Worm (Caenorhabditis elegans) whole organism, L4 larva: Measurements from ENCODE around the gene pqn-96.
A peak's percentile ranks its signal among the peaks of the same experiment; 100 is the strongest.

Experiments used
- F37D6.2 ChIP-seq: sonication (generic microtip); optimal IDR thresholded peaks from 2 replicates; lab custom pipeline; 2016; ENCODE audit warnings: mild to moderate bottlenecking, missing genetic modification characterization, missing compliant biosample characterization
- F49E8.2 ChIP-seq: sonication (generic microtip); optimal IDR thresholded peaks from 2 replicates; lab custom pipeline; 2016; ENCODE audit warnings: missing compliant biosample characterization, mild to moderate bottlenecking, missing genetic modification characterization, borderline replicate concordance
- T20F7.1 ChIP-seq: fragments of 200-800 bp; sonication (Bioruptor generic); optimal IDR thresholded peaks from 2 replicates; lab custom pipeline; 2018; ENCODE audit warnings: mild to moderate bottlenecking, missing genetic modification characterization, missing compliant biosample characterization
- Y105C5A.15 ChIP-seq: fragments of 200-800 bp; sonication (Bioruptor generic); IDR thresholded peaks from 2 replicates; pipeline ENCODE4 v1.3.6; 2022; ENCODE audit warnings: missing genetic modification characterization, missing compliant biosample characterization
- Y48G9A.11 ChIP-seq: fragments of 200-800 bp; sonication (Bioruptor generic); IDR thresholded peaks from 2 replicates; pipeline ENCODE4 v1.3.6; 2022; ENCODE audit warnings: missing genetic modification reagents, missing genetic modification characterization, missing compliant biosample characterization
- ZK546.5 ChIP-seq, 2 experiments: sonication (generic microtip); optimal IDR thresholded peaks; 2 replicates each; lab custom pipeline; 2017; ENCODE audit warnings: missing biosample characterization in 2 of 2, missing genetic modification characterization in 2 of 2
- aha-1 ChIP-seq: fragments of 150-350 bp; peaks from one replicate; lab custom pipeline; 2014; ENCODE audit warnings: missing biosample characterization, missing genetic modification characterization
- ama-1 ChIP-seq: fragments of 150-350 bp; optimal IDR thresholded peaks from 2 replicates; lab custom pipeline; 2014; ENCODE audit warnings: inconsistent platforms, mixed read lengths
- arid-1 ChIP-seq: fragments of 200-800 bp; sonication (Bioruptor generic); conservative IDR thresholded peaks from 2 replicates; pipeline ENCODE4 v1.3.6; 2022; ENCODE audit warnings: missing genetic modification reagents, missing genetic modification characterization, missing compliant biosample characterization
- attf-4 ChIP-seq: sonication (generic microtip); optimal IDR thresholded peaks from 3 replicates; lab custom pipeline; 2017; ENCODE audit warnings: missing biosample characterization, missing genetic modification characterization
- ceh-28 ChIP-seq: fragments of 150-350 bp; optimal IDR thresholded peaks from 2 replicates; lab custom pipeline; 2014; ENCODE audit warnings: missing biosample characterization, missing genetic modification reagents, missing genetic modification characterization
- cey-2 ChIP-seq: sonication (generic microtip); optimal IDR thresholded peaks from 3 replicates; lab custom pipeline; 2017; ENCODE audit warnings: missing genetic modification characterization, mild to moderate bottlenecking, missing compliant biosample characterization, antibody characterized with exemption, borderline replicate concordance; ENCODE audit not compliant: insufficient read depth
- daf-16 ChIP-seq, 3 experiments: sonication (generic microtip); optimal IDR thresholded peaks; 2 replicates each; lab custom pipeline; 2016 to 2017; ENCODE audit warnings: missing genetic modification characterization in 3 of 3, missing genetic modification reagents in 3 of 3, mild to moderate bottlenecking in 2 of 3, missing compliant biosample characterization in 2 of 3, missing biosample characterization in 1 of 3, moderate library complexity in 1 of 3
- daf-19 ChIP-seq: fragments of 200-800 bp; sonication (Bioruptor generic); conservative IDR thresholded peaks from 2 replicates; pipeline ENCODE4 v1.3.6; 2022; ENCODE audit warnings: missing genetic modification characterization, missing compliant biosample characterization
- dmd-6 ChIP-seq: fragments of 200-800 bp; sonication (Bioruptor generic); IDR thresholded peaks from 2 replicates; pipeline ENCODE4 v1.3.6; 2022; ENCODE audit warnings: missing genetic modification reagents, missing genetic modification characterization, missing compliant biosample characterization
- dmd-9 ChIP-seq: fragments of 200-800 bp; sonication (Bioruptor generic); IDR thresholded peaks from 2 replicates; pipeline ENCODE4 v1.3.6; 2022; ENCODE audit warnings: missing genetic modification reagents, missing genetic modification characterization, missing compliant biosample characterization
- dpl-1 ChIP-seq: fragments of 150-350 bp; optimal IDR thresholded peaks from 2 replicates; lab custom pipeline; 2014; ENCODE audit warnings: missing biosample characterization, missing genetic modification reagents, missing genetic modification characterization
- duxl-1 ChIP-seq: sonication (generic microtip); optimal IDR thresholded peaks from 2 replicates; lab custom pipeline; 2016; ENCODE audit warnings: mild to moderate bottlenecking, missing genetic modification characterization, moderate library complexity, missing compliant biosample characterization; ENCODE audit not compliant: poor library complexity
- dve-1 ChIP-seq: sonication (generic microtip); optimal IDR thresholded peaks from 2 replicates; lab custom pipeline; 2017; ENCODE audit warnings: antibody characterized with exemption, mild to moderate bottlenecking, missing genetic modification characterization, missing compliant biosample characterization; ENCODE audit not compliant: insufficient read depth
- hlh-11 ChIP-seq: fragments of 200-800 bp; sonication (Bioruptor generic); optimal IDR thresholded peaks from 2 replicates; lab custom pipeline; 2018; ENCODE audit warnings: mild to moderate bottlenecking, missing genetic modification characterization, missing compliant biosample characterization
- hlh-30 ChIP-seq: sonication (generic microtip); optimal IDR thresholded peaks from 2 replicates; lab custom pipeline; 2017; ENCODE audit warnings: antibody characterized with exemption, mild to moderate bottlenecking, missing genetic modification characterization, missing compliant biosample characterization; ENCODE audit not compliant: insufficient read depth
- lim-7 ChIP-seq: fragments of 200-800 bp; sonication (Bioruptor generic); IDR thresholded peaks from 2 replicates; pipeline ENCODE4 v1.3.6; 2022; ENCODE audit warnings: missing genetic modification characterization, missing compliant biosample characterization
- lin-1 ChIP-seq: fragments of 200-800 bp; sonication (Bioruptor generic); IDR thresholded peaks from 2 replicates; pipeline ENCODE4 v1.3.6; 2022; ENCODE audit warnings: missing genetic modification reagents, missing genetic modification characterization, missing compliant biosample characterization
- lin-38 ChIP-seq: fragments of 200-800 bp; sonication (Bioruptor generic); IDR thresholded peaks from 2 replicates; pipeline ENCODE4 v1.3.6; 2022; ENCODE audit warnings: missing genetic modification reagents, missing genetic modification characterization, missing compliant biosample characterization
- lir-3 ChIP-seq: sonication (generic microtip); optimal IDR thresholded peaks from 2 replicates; lab custom pipeline; 2016; ENCODE audit warnings: mild to moderate bottlenecking, missing genetic modification characterization, missing compliant biosample characterization
- lsy-2 ChIP-seq, 2 experiments: fragments of 150-350 bp in 1 of 2; sonication (generic microtip) in 1 of 2; optimal IDR thresholded peaks; 2 replicates each; lab custom pipeline; 2014 to 2017; ENCODE audit warnings: missing biosample characterization in 2 of 2, missing genetic modification characterization in 2 of 2
- madf-5 ChIP-seq, 2 experiments: fragments of 200-800 bp; sonication (Bioruptor generic); IDR thresholded peaks; 2 replicates each; pipeline ENCODE4 v1.3.6; 2022; ENCODE audit warnings: missing compliant biosample characterization in 2 of 2, missing genetic modification characterization in 2 of 2
- madf-9 ChIP-seq: fragments of 200-800 bp; sonication (Bioruptor generic); conservative IDR thresholded peaks from 2 replicates; pipeline ENCODE4 v1.3.6; 2022; ENCODE audit warnings: missing genetic modification reagents, missing genetic modification characterization, missing compliant biosample characterization
- mdl-1 ChIP-seq, 2 experiments: fragments of 150-350 bp in 1 of 2; sonication (generic microtip) in 1 of 2; optimal IDR thresholded peaks; 2 replicates each; lab custom pipeline; 2014 to 2017; ENCODE audit warnings: missing biosample characterization in 2 of 2, missing genetic modification characterization in 2 of 2
- mep-1 ChIP-seq: fragments of 150-350 bp; sonication (generic microtip); optimal IDR thresholded peaks from 3 replicates; lab custom pipeline; 2014; ENCODE audit warnings: missing biosample characterization, missing genetic modification characterization
- nhr-10 ChIP-seq: fragments of 150-350 bp; optimal IDR thresholded peaks from 2 replicates; lab custom pipeline; 2014; ENCODE audit warnings: missing biosample characterization, missing genetic modification characterization
- nhr-102 ChIP-seq: sonication (generic microtip); optimal IDR thresholded peaks from 2 replicates; lab custom pipeline; 2016; ENCODE audit warnings: mild to moderate bottlenecking, missing genetic modification characterization, moderate library complexity, missing compliant biosample characterization
- nhr-237 ChIP-seq: sonication (generic microtip); optimal IDR thresholded peaks from 2 replicates; lab custom pipeline; 2017; ENCODE audit warnings: missing biosample characterization, missing genetic modification characterization
- nhr-28 ChIP-seq: fragments of 150-350 bp; optimal IDR thresholded peaks from 2 replicates; lab custom pipeline; 2014; ENCODE audit warnings: missing biosample characterization, missing genetic modification characterization
- pha-4 ChIP-seq, 2 experiments: fragments of 150-350 bp in 1 of 2; fragments of 200-800 bp in 1 of 2; sonication (Bioruptor generic) in 1 of 2; IDR thresholded peaks in 1 of 2; optimal IDR thresholded peaks in 1 of 2; 2 replicates each; pipeline versions ENCODE4 v1.3.6 to Lab custom; 2014 to 2022; ENCODE audit warnings: missing genetic modification characterization in 2 of 2, missing genetic modification reagents in 2 of 2, missing biosample characterization in 1 of 2, missing compliant biosample characterization in 1 of 2
- php-3 ChIP-seq: fragments of 200-800 bp; sonication (Bioruptor generic); IDR thresholded peaks from 2 replicates; pipeline ENCODE4 v1.3.6; 2022; ENCODE audit warnings: missing genetic modification reagents, missing genetic modification characterization, missing compliant biosample characterization
- rbr-2 ChIP-seq: sonication (generic microtip); optimal IDR thresholded peaks from 2 replicates; lab custom pipeline; 2016; ENCODE audit warnings: missing genotype, missing genetic modification characterization, missing compliant biosample characterization
- saeg-2 ChIP-seq: fragments of 200-800 bp; sonication (Bioruptor generic); IDR thresholded peaks from 2 replicates; pipeline ENCODE4 v1.3.6; 2022; ENCODE audit warnings: missing genetic modification reagents, missing genetic modification characterization, missing compliant biosample characterization
- sdz-12 ChIP-seq: fragments of 200-800 bp; sonication (Bioruptor generic); optimal IDR thresholded peaks from 2 replicates; lab custom pipeline; 2018; ENCODE audit warnings: mild to moderate bottlenecking, missing genetic modification characterization, missing compliant biosample characterization
- set-16 ChIP-seq: fragments of 200-800 bp; sonication (Bioruptor generic); IDR thresholded peaks from 2 replicates; pipeline ENCODE4 v1.3.6; 2022; ENCODE audit warnings: missing genetic modification reagents, missing genetic modification characterization, missing compliant biosample characterization
- snpc-4 ChIP-seq: fragments of 150-350 bp; optimal IDR thresholded peaks from 2 replicates; lab custom pipeline; 2014; ENCODE audit warnings: missing biosample characterization, missing genetic modification characterization
- unc-62 ChIP-seq, 3 experiments: fragments of 150-350 bp in 1 of 3; sonication (generic microtip); optimal IDR thresholded peaks in 2 of 3; peaks in 1 of 3; 1 replicate in 1 of 3; 2 replicates in 2 of 3; lab custom pipeline; 2014 to 2017; ENCODE audit warnings: missing biosample characterization in 3 of 3, missing genetic modification characterization in 3 of 3, missing genetic modification reagents in 3 of 3, missing genotype in 1 of 3
- zag-1 ChIP-seq: fragments of 150-350 bp; optimal IDR thresholded peaks from 2 replicates; lab custom pipeline; 2014; ENCODE audit warnings: missing biosample characterization, missing genetic modification characterization
- zfp-3 ChIP-seq: fragments of 200-800 bp; sonication (Bioruptor generic); conservative IDR thresholded peaks from 2 replicates; pipeline ENCODE4 v1.3.6; 2022; ENCODE audit warnings: missing genetic modification reagents, missing genetic modification characterization, missing compliant biosample characterization
- ztf-7 ChIP-seq: fragments of 150-350 bp; optimal IDR thresholded peaks from 2 replicates; lab custom pipeline; 2014; ENCODE audit warnings: missing biosample characterization, missing genetic modification characterization

Gene pqn-96

ce11 chrIII:8450494-8450893 is 11.3 kb upstream of the pqn-96 start:
- TF ChIP-seq mep-1 (no peak), lin-38 (GFP tag; lab: Robert Waterston, UW) (peak; percentile 42; the same call in 1 of the 2 replicates), php-3 (GFP tag; lab: Robert Waterston, UW) (no peak), sdz-12 (no peak), hlh-30 (peak; percentile 20), lsy-2 (tag; optimal IDR thresholded peaks at IDR 0.05; lab: Kevin White, UChicago) (no peak), rbr-2 (tag; lab: Kevin White, UChicago) (no peak), snpc-4 (tag; lab: Kevin White, UChicago) (no peak), dpl-1 (GFP tag; lab: Kevin White, UChicago) (no peak), set-16 (GFP tag; lab: Robert Waterston, UW) (no peak), T20F7.1 (GFP tag; lab: Kevin White, UChicago) (no peak), zfp-3 (GFP tag; lab: Robert Waterston, UW) (no peak), madf-9 (GFP tag; lab: Robert Waterston, UW) (no peak), aha-1 (tag; lab: Kevin White, UChicago) (no peak), nhr-10 (tag; lab: Kevin White, UChicago) (no peak), daf-16 (GFP tag; optimal IDR thresholded peaks at IDR 0.05; lab: Kevin White, UChicago) (no peak), daf-16 (tag; optimal IDR thresholded peaks at IDR 0.05; lab: Kevin White, UChicago) (peak; percentile 54), duxl-1 (tag; lab: Kevin White, UChicago) (peak; percentile 27)
- TF ChIP-seq, all 104 proteins: peak for 4

ce11 chrIII:8449160-8449807 is 10.1 kb upstream of the pqn-96 start, which contains the start of gene mrpl-32:
mrpl-32 (plus strand) TSS chrIII:8449757.
- TF ChIP-seq madf-5 (GFP tag; IDR thresholded peaks at IDR 0.05; lab: Robert Waterston, UW) (no peak), Y105C5A.15 (GFP tag; lab: Robert Waterston, UW) (no peak), ama-1 (lab: Kevin White, UChicago) (peak; percentile 16), zag-1 (tag; lab: Kevin White, UChicago) (no peak), Y48G9A.11 (GFP tag; lab: Robert Waterston, UW) (peak; percentile 56), dmd-6 (GFP tag; lab: Robert Waterston, UW) (no peak), lin-1 (GFP tag; lab: Robert Waterston, UW) (peak; percentile 71; the same call in 1 of the 2 replicates), arid-1 (peak; percentile 75), ceh-28 (no peak), dve-1 (tag; lab: Kevin White, UChicago) (peak; percentile 66), mdl-1 (tag; optimal IDR thresholded peaks at IDR 0.05; lab: Kevin White, UChicago) (no peak), unc-62 (GFP tag; optimal IDR thresholded peaks at IDR 0.05 in 1 of 2; lab: Kevin White, UChicago) (no peak), unc-62 (tag; optimal IDR thresholded peaks at IDR 0.05; lab: Kevin White, UChicago) (no peak), saeg-2 (GFP tag; lab: Robert Waterston, UW) (no peak), nhr-102 (tag; lab: Kevin White, UChicago) (peak; percentile 35), daf-16 (GFP tag; optimal IDR thresholded peaks at IDR 0.05; lab: Kevin White, UChicago) (peak; percentile 10 to 41), daf-16 (tag; optimal IDR thresholded peaks at IDR 0.05; lab: Kevin White, UChicago) (peak; percentile 11), zfp-3 (GFP tag; lab: Robert Waterston, UW) (0 out of 2 replicates have a peak, but pooled peaks have one; percentile 23), cey-2 (tag; lab: Kevin White, UChicago) (no peak), nhr-237 (tag; lab: Kevin White, UChicago) (no peak), hlh-11 (tag; lab: Kevin White, UChicago) (no peak), ztf-7 (tag; lab: Kevin White, UChicago) (no peak), dmd-9 (GFP tag; lab: Robert Waterston, UW) (no peak), nhr-28 (tag; lab: Kevin White, UChicago) (no peak), madf-9 (GFP tag; lab: Robert Waterston, UW) (no peak), F37D6.2 (tag; lab: Kevin White, UChicago) (no peak), lsy-2 (tag; optimal IDR thresholded peaks at IDR 0.05; lab: Kevin White, UChicago) (peak in 1 of 2 experiments; percentile 74), attf-4 (tag; lab: Kevin White, UChicago) (no peak), ZK546.5 (tag; optimal IDR thresholded peaks at IDR 0.05; lab: Kevin White, UChicago) (no peak), sdz-12 (no peak), pha-4 (GFP tag; IDR thresholded peaks at IDR 0.05; lab: Robert Waterston, UW) (peak; percentile 30; the same call in 1 of the 2 replicates), pha-4 (tag; optimal IDR thresholded peaks at IDR 0.05; lab: Kevin White, UChicago) (peak; percentile 26), F49E8.2 (tag; lab: Kevin White, UChicago) (peak; percentile 73), lir-3 (tag; lab: Kevin White, UChicago) (peak; percentile 40), lim-7 (GFP tag; lab: Robert Waterston, UW) (0 out of 2 replicates have a peak, but pooled peaks have one; percentile 56), daf-19 (no peak)
